Worm (Caenorhabditis elegans): ENCODE measurements around the gene math-42.

Gene math-42

DNA sequence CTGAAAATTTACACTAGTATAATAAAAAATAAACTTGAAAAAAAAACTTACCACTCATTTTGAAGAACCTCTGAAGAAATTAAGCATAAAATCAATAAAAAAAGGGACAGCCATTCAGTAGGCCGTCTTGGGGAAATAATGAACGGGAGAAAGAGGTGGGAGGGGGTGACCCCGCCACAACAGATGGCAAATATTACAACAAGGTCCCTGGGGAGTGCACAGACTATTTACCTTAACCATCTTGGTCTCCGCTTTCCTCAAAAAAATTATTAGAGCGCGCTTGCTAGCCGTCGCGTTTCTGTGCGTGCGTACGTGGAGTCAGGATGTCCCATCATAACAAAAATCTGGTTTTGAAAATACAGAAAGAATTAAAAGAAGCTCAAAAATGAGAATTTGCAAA is 7.8 kb upstream of the math-42 start, which contains the start of gene T16A1.10:
TSS of gene T16A1.10 (minus strand) at position 123 of the 400 bp plus-strand sequence.
- no peak for TF ChIP-seq ceh-9 (tag; optimal IDR thresholded peaks at IDR 0.05)
- no peak for TF ChIP-seq elt-1 (tag; optimal IDR thresholded peaks at IDR 0.05)
- TF ChIP-seq elt-2 (tag; optimal IDR thresholded peaks at IDR 0.05): no peak
- no peak for TF ChIP-seq fkh-10 (GFP tag; optimal IDR thresholded peaks at IDR 0.05)
- TF ChIP-seq nhr-77 (tag; optimal IDR thresholded peaks at IDR 0.05): no peak
- TF ChIP-seq pqm-1 (tag; optimal IDR thresholded peaks at IDR 0.05): no peak
- TF ChIP-seq lin-15B (tag; optimal IDR thresholded peaks at IDR 0.05): no peak
- no peak for TF ChIP-seq lsy-12 (tag; optimal IDR thresholded peaks at IDR 0.05)

DNA sequence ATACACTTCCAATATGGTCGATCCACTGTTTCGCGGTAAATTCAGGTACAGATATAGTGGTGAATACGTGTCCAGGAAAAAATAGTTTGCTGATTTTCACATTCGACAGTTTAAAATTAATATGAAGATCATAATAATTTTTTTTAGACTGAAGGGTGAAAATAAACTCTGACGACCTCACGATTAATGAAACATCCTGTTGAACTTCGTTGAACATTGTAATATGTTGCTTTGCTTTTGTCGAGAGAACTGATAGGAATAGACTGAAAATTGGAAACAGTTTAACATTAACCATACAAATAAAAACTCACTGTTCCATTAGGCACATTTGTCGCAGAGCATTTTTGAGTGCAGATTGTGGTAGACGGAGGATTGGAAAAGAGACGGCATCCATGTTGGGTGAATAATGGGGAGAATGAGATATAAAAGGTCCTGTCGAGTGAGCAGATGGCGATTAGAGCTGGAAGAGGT is 6.2 kb upstream of the math-42 start, which contains the start of gene fbxb-37:
TSS of gene fbxb-37 (minus strand) at position 421 of the 471 bp plus-strand sequence.
- no peak for TF ChIP-seq mml-1 (tag; optimal IDR thresholded peaks at IDR 0.05)
- no peak for TF ChIP-seq lin-39 (tag; optimal IDR thresholded peaks at IDR 0.05)
- TF ChIP-seq sea-2 (GFP tag; optimal IDR thresholded peaks at IDR 0.05): no peak
- no peak for TF ChIP-seq pqm-1 (tag; optimal IDR thresholded peaks at IDR 0.05)
- TF ChIP-seq eor-1 (tag; optimal IDR thresholded peaks at IDR 0.05): no peak
- TF ChIP-seq nhr-77 (tag; optimal IDR thresholded peaks at IDR 0.05): no peak
- no peak for TF ChIP-seq elt-3 (tag; optimal IDR thresholded peaks at IDR 0.05)
- no peak for TF ChIP-seq fkh-2 (tag; optimal IDR thresholded peaks at IDR 0.05)
- no peak for TF ChIP-seq ama-1 (optimal IDR thresholded peaks at IDR 0.05)
- TF ChIP-seq ztf-11 (tag; optimal IDR thresholded peaks at IDR 0.05): no peak
- TF ChIP-seq nhr-76 (tag; optimal IDR thresholded peaks at IDR 0.05): no peak
- TF ChIP-seq nhr-23 (tag; optimal IDR thresholded peaks at IDR 0.05): no peak
- no peak for TF ChIP-seq nhr-237 (tag; optimal IDR thresholded peaks at IDR 0.05)
- no peak for TF ChIP-seq ZK546.5 (tag; optimal IDR thresholded peaks at IDR 0.05)
- TF ChIP-seq elt-1 (tag; optimal IDR thresholded peaks at IDR 0.05): no peak
- TF ChIP-seq fkh-10 (GFP tag; optimal IDR thresholded peaks at IDR 0.05): no peak
- TF ChIP-seq egl-5 (tag; optimal IDR thresholded peaks at IDR 0.05): no peak
- no peak for TF ChIP-seq mdl-1 (tag; optimal IDR thresholded peaks at IDR 0.05)

DNA sequence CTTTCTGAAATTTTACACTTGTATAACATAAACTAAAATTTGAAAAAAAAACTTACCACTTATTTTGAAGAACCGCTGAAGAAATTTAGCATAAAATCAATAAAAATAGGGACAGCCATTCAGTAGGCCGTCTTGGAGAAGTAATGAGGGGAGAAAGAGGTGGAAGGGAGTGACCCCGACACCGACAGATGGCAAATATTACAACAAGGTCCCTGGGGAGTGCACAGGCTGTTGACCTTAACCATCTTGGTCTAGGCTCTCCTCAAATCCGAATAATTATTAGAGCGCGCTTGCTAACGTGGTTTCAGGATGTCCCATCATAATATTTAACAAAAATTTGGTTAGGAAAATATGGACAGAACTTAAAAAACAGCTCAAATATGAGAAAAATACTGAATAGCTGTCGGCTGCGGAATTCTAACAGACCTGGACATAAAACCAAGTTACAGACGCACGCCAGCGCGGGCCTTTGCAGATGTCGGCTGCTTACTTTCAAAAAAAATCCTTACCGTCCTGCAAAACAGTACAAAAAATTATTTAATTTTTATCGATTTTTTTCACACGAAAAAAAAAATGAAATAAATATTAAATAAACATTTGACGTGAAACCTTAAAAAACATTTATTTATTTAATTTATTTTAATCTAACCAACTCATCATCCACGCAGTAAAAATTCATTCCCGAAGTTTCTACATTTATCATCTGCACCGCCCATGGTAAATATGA is 4.6 kb upstream of the math-42 start, which contains the start of gene T16A1.2:
TSS of gene T16A1.2 (plus strand) at position 677 of the 727 bp plus-strand sequence.
- no peak for TF ChIP-seq lin-39 (tag; optimal IDR thresholded peaks at IDR 0.05)

DNA sequence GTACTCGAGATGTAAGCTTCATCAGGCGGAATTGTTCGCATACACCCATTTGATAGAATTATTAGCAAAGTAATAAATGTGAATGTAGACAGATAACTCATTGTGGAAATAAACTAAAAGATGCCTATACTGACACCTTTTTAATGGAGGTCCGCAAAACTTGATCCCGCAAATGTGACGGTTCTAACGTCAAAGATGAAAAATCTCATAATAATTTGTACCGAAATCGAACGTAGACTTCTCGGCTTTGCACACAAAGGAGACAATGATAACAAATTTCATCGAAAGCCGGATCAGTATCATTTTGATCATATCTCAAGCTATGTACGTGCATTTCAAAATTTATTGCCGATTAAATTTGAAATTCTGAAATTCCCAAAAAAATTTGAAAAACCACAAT is 8.6 kb downstream of the math-42 start, which contains the start of gene R52.4:
TSS of gene R52.4 (minus strand) at position 101 of the 400 bp plus-strand sequence.
- TF ChIP-seq elt-1 (tag; optimal IDR thresholded peaks at IDR 0.05): no peak
- no peak for TF ChIP-seq jun-1 (tag; optimal IDR thresholded peaks at IDR 0.05)
- TF ChIP-seq unc-62 (GFP tag; optimal IDR thresholded peaks at IDR 0.05): no peak
- no peak for TF ChIP-seq nhr-11 (tag; optimal IDR thresholded peaks at IDR 0.05)
- no peak for TF ChIP-seq hmg-11 (tag; optimal IDR thresholded peaks at IDR 0.05)
- TF ChIP-seq nhr-67 (tag; optimal IDR thresholded peaks at IDR 0.05): no peak
- no peak for TF ChIP-seq ceh-82 (tag; optimal IDR thresholded peaks at IDR 0.05)
- no peak for TF ChIP-seq sea-2 (GFP tag; optimal IDR thresholded peaks at IDR 0.05)
- TF ChIP-seq zag-1 (tag; optimal IDR thresholded peaks at IDR 0.05): no peak
- TF ChIP-seq ama-1 (optimal IDR thresholded peaks at IDR 0.05): no peak
- TF ChIP-seq eor-1 (tag; optimal IDR thresholded peaks at IDR 0.05): no peak
- TF ChIP-seq elt-3 (tag; optimal IDR thresholded peaks at IDR 0.05): no peak
- no peak for TF ChIP-seq skn-1 (tag; optimal IDR thresholded peaks at IDR 0.05)

DNA sequence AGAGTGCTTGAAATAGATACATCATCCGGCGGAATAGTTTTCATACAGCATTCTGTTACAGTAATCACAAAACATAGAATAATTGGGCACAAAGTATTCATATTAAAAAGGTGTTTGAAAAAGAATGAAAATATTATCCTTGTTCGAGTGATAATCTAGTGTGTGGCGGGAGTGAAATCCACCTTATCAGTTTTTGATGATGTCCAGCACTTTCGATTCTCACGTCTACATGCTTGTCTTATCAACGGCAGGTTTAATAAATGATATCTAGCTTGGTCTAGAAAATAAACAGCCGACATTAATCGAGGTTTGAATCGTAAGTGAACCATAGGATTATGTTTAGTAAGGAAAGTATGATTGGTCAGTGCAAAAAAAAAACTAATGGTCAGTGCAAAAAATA is 10.2 kb downstream of the math-42 start, which contains the start of gene R52.5:
TSS of gene R52.5 (minus strand) at position 101 of the 400 bp plus-strand sequence.
- TF ChIP-seq fkh-10 (GFP tag; optimal IDR thresholded peaks at IDR 0.05): no peak

DNA sequence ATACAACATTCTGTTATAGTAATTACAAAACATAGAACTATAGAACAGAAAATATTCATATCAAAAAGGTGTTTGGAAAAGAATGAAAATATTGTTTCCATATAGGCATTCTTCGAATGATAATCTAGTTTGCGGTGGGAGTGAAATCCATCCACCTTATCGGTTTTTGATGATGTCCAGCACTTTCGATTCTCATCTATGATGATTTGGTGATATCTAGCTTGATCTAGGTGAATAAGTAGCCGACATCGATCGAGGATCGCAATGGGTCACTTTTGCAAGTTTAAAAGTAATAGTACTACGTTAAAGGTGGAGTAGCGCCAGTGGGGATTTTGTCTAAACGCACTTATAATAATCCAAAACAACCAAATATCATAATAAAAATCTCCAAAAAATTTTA is 13.2 kb downstream of the math-42 start, which contains the start of gene R52.6:
TSS of gene R52.6 (minus strand) at position 101 of the 400 bp plus-strand sequence.
- TF ChIP-seq ztf-11 (tag; optimal IDR thresholded peaks at IDR 0.05) (no peak), nhr-12 (tag; optimal IDR thresholded peaks at IDR 0.05) (no peak), ztf-4 (tag; optimal IDR thresholded peaks at IDR 0.05) (no peak), pha-4 (tag; optimal IDR thresholded peaks at IDR 0.05) (no peak), nhr-43 (tag; optimal IDR thresholded peaks at IDR 0.05; ENCODE audit: poor library complexity, severe bottlenecking) (no peak), nhr-28 (tag; optimal IDR thresholded peaks at IDR 0.05) (no peak), ama-1 (optimal IDR thresholded peaks at IDR 0.05) (no peak), R02D3.7 (tag; optimal IDR thresholded peaks at IDR 0.05) (no peak), egl-27 (tag; optimal IDR thresholded peaks at IDR 0.05) (no peak), elt-1 (tag; optimal IDR thresholded peaks at IDR 0.05) (no peak), nhr-25 (tag; optimal IDR thresholded peaks at IDR 0.05) (no peak), jun-1 (tag; optimal IDR thresholded peaks at IDR 0.05) (no peak), snpc-4 (tag; optimal IDR thresholded peaks at IDR 0.05) (no peak), ceh-9 (tag; optimal IDR thresholded peaks at IDR 0.05) (no peak), nfya-1 (tag; optimal IDR thresholded peaks at IDR 0.05; ENCODE audit: insufficient read depth) (no peak)

Data from whole organism, L3 larva.